Fruit fly (Drosophila melanogaster) whole organism, adult: ENCODE measurements around the gene alphaTub84D.

ENCODE experiments used
- CG11617 ChIP-seq: fragments of 200-800 bp; sonication (Bioruptor generic); optimal IDR thresholded peaks from 2 replicates; lab custom pipeline; 2017; ENCODE audit warnings: mild to moderate bottlenecking, missing biosample characterization, missing genetic modification reagents, missing genetic modification characterization
- CG12768 ChIP-seq: fragments of 200-800 bp; sonication (Bioruptor generic); optimal IDR thresholded peaks from 2 replicates; lab custom pipeline; 2017; ENCODE audit warnings: missing biosample characterization, missing genetic modification characterization, mild to moderate bottlenecking, moderate library complexity, missing genetic modification reagents
- CG14711 ChIP-seq: fragments of 200-800 bp; sonication (Bioruptor generic); optimal IDR thresholded peaks from 2 replicates; lab custom pipeline; 2018; ENCODE audit warnings: missing biosample characterization, mild to moderate bottlenecking, missing genetic modification characterization, moderate library complexity
- CG1620 ChIP-seq: fragments of 200-800 bp; sonication (Bioruptor generic); optimal IDR thresholded peaks from 2 replicates; lab custom pipeline; 2016; ENCODE audit warnings: missing biosample characterization, missing genetic modification characterization
- CG33017 ChIP-seq: fragments of 200-800 bp; sonication (Bioruptor generic); optimal IDR thresholded peaks from 2 replicates; lab custom pipeline; 2018; ENCODE audit warnings: missing biosample characterization, mild to moderate bottlenecking, missing genetic modification characterization, moderate library complexity
- CG5204 ChIP-seq: fragments of 200-800 bp; sonication (Bioruptor generic); optimal IDR thresholded peaks from 2 replicates; lab custom pipeline; 2016; ENCODE audit warnings: missing biosample characterization, missing genetic modification characterization
- CG7045 ChIP-seq: fragments of 200-800 bp; sonication (Bioruptor generic); optimal IDR thresholded peaks from 2 replicates; lab custom pipeline; 2017; ENCODE audit warnings: missing biosample characterization, mild to moderate bottlenecking, missing genetic modification characterization
- CG7101 ChIP-seq: fragments of 200-800 bp; sonication (Bioruptor generic); optimal IDR thresholded peaks from 2 replicates; lab custom pipeline; 2018; ENCODE audit warnings: missing biosample characterization, mild to moderate bottlenecking, missing genetic modification characterization, moderate library complexity
- Clk ChIP-seq: fragments of 200-800 bp; sonication (Bioruptor generic); optimal IDR thresholded peaks from 2 replicates; lab custom pipeline; 2017; ENCODE audit warnings: missing biosample characterization, missing genetic modification characterization
- Crg-1 ChIP-seq: fragments of 200-800 bp; sonication (Bioruptor generic); optimal IDR thresholded peaks from 2 replicates; lab custom pipeline; 2016; ENCODE audit warnings: missing biosample characterization, missing genetic modification characterization
- Hr96 ChIP-seq: fragments of 200-800 bp; sonication (Bioruptor generic); optimal IDR thresholded peaks from 2 replicates; lab custom pipeline; 2016; ENCODE audit warnings: missing biosample characterization, missing genetic modification characterization
- Mnt ChIP-seq: fragments of 200-800 bp; sonication (Bioruptor generic); optimal IDR thresholded peaks from 2 replicates; lab custom pipeline; 2016; ENCODE audit warnings: missing biosample characterization, mild to moderate bottlenecking, missing genetic modification characterization
- bab1 ChIP-seq: fragments of 200-800 bp; sonication (Bioruptor generic); optimal IDR thresholded peaks from 3 replicates; lab custom pipeline; 2019; ENCODE audit warnings: missing biosample characterization, mild to moderate bottlenecking, missing genetic modification characterization, moderate library complexity
- cic ChIP-seq: fragments of 200-800 bp; sonication (Bioruptor generic); optimal IDR thresholded peaks from 2 replicates; lab custom pipeline; 2017; ENCODE audit warnings: missing biosample characterization, mild to moderate bottlenecking, missing genetic modification characterization, moderate library complexity
- cnc ChIP-seq, 2 experiments: fragments of >200 bp; optimal IDR thresholded peaks; 2 replicates each; lab custom pipeline; 2017
- kay ChIP-seq: fragments of 200-800 bp; sonication (Bioruptor generic); peaks from one replicate; lab custom pipeline; 2016; ENCODE audit warnings: missing biosample characterization, missing genetic modification characterization, borderline replicate concordance
- ovo ChIP-seq: fragments of 200-800 bp; sonication (Bioruptor generic); optimal IDR thresholded peaks from 2 replicates; lab custom pipeline; 2016; ENCODE audit warnings: missing biosample characterization, missing genetic modification characterization
- pad ChIP-seq: fragments of 200-800 bp; sonication (Bioruptor generic); optimal IDR thresholded peaks from 3 replicates; lab custom pipeline; 2017; ENCODE audit warnings: missing biosample characterization, missing genetic modification characterization, mild to moderate bottlenecking, moderate library complexity, missing genetic modification reagents
- tj ChIP-seq: fragments of 200-800 bp; sonication (Bioruptor generic); optimal IDR thresholded peaks from 3 replicates; lab custom pipeline; 2017; ENCODE audit warnings: missing biosample characterization, mild to moderate bottlenecking, missing genetic modification characterization, moderate library complexity
- toe ChIP-seq: fragments of 200-800 bp; sonication (Bioruptor generic); optimal IDR thresholded peaks from 2 replicates; lab custom pipeline; 2016; ENCODE audit warnings: missing biosample characterization, missing genetic modification characterization

Gene alphaTub84D

DNA sequence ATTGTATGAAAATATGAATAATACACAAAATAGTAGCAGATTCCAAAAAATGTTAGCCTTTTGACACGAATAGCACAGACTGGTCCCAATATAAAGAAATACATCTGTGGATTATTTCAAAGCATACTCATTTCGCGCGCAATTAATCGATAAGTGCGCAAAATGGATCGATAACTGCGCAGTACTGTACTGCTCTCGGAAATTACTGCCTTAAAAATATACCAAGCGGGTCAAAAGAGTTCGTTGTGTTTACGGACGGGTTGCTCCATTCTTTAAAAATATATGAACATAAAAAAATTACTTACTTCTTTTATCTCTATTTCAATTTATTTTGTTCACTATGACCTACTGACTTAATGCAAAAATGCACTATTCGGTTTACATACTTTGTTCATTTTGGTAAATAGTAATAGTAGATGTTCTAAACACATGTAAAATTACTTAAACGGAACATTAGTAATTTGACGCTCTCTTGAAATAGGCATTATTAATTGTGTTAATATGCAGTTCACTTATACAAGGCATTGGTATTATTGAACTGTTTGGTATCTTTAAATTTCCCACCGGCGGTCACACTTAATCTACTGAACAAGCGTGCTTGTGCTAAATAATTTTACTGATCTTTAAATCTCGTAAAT is at the start of gene alphaTub84D, which contains the start of gene Rtnl2:
Gene alphaTub84D, plus strand, starts transcription at position 570 of the 638 bp plus-strand sequence.
Gene Rtnl2, minus strand, starts transcription at position 58 of the 638 bp plus-strand sequence.
- TF ChIP-seq Mnt (GFP tag; lab: Kevin White, UChicago) (no peak), CG11617 (GFP tag; lab: Kevin White, UChicago) (no peak), bab1 (GFP tag; lab: Kevin White, UChicago) (no peak), CG14711 (no peak), CG1620 (GFP tag; lab: Kevin White, UChicago) (no peak), Clk (GFP tag; lab: Kevin White, UChicago) (no peak), CG5204 (GFP tag; lab: Kevin White, UChicago) (no peak)

DNA sequence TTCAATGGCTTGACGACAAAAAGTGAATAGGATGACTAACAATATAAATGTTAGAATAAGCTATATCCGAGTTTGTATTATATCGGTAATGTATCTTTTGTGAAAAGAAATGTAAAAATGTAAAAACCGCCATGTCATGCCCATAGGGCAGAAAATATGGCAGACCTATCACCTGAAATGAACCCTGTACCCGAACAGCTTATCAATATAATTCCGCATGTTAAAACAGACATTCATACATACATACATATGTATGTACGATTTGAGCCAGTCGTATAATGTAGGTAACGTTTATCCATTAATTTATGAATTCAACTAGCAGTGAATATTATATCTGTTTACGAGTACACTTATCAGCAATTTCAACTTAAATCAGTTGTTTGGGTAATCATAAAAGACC is 40.7 kb upstream of the alphaTub84D start:
- TF ChIP-seq Mnt (GFP tag; lab: Kevin White, UChicago) = no peak
- TF ChIP-seq ovo (GFP tag; lab: Kevin White, UChicago) = no peak
- TF ChIP-seq tj = peak; percentile 33
- TF ChIP-seq cnc (optimal IDR thresholded peaks at IDR 0.05; lab: Kevin White, UChicago) = peak; percentile 17 to 92
- no peak for TF ChIP-seq Clk (GFP tag; lab: Kevin White, UChicago)

DNA sequence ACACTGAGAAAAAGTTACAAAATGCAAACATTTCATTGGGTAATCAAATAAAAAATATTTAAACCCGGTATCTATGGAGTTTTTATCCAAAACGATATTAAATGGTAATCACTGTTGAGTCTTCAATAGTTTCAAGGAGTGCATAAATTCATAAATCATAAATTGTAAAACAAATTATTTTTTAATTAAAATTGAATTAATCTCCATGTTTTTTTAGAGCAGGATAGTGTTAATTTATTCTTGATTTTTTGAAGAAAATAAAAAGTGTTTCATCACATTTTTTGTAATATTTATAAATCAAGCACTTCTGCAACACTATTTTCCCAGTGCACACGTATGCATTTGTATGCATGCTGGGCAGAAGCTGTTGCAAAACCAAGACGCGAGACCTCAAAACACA is 39.7 kb upstream of the alphaTub84D start:
- TF ChIP-seq Mnt (GFP tag; lab: Kevin White, UChicago) = no peak
- TF ChIP-seq bab1 (GFP tag; lab: Kevin White, UChicago) = peak; percentile 48

DNA sequence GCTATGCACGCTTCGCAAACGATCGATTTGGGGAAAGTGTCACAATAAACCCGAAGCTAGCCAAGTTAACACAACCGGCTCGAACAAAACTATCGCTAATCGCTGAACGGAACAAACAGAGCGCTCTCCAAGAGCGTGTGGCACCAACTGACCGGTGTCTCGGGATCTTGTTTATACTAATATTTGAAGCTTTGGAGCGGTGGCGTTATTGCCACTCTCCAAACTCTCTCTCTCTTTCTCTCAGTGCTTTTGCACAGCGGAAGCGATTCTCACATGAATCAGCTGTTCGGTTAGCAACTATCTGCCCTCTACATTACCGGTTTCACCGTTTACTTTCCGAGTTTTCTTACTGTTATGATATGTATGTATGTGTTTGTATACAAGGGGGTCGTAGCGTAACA is 39.1 kb upstream of the alphaTub84D start:
- TF ChIP-seq kay (GFP tag; lab: Kevin White, UChicago) = no peak
- no peak for TF ChIP-seq Hr96 (GFP tag; lab: Kevin White, UChicago)
- TF ChIP-seq cic = peak; percentile 7
- peak; percentile 95 for TF ChIP-seq ovo (GFP tag; lab: Kevin White, UChicago)
- peak; percentile 7 for TF ChIP-seq Crg-1 (GFP tag; lab: Kevin White, UChicago)
- TF ChIP-seq bab1 (GFP tag; lab: Kevin White, UChicago) = peak; percentile 50
- no peak for TF ChIP-seq CG1620 (GFP tag; lab: Kevin White, UChicago)
- TF ChIP-seq CG33017 = peak; percentile 31
- peak; percentile 30 for TF ChIP-seq CG7101
- TF ChIP-seq CG5204 (GFP tag; lab: Kevin White, UChicago) = no peak
- no peak for TF ChIP-seq toe (GFP tag; lab: Kevin White, UChicago)
- TF ChIP-seq tj = no peak
- TF ChIP-seq CG7045 (GFP tag; lab: Kevin White, UChicago) = no peak
- TF ChIP-seq CG12768 = peak; percentile 4
- TF ChIP-seq pad (GFP tag; lab: Kevin White, UChicago) = peak; percentile 81

DNA sequence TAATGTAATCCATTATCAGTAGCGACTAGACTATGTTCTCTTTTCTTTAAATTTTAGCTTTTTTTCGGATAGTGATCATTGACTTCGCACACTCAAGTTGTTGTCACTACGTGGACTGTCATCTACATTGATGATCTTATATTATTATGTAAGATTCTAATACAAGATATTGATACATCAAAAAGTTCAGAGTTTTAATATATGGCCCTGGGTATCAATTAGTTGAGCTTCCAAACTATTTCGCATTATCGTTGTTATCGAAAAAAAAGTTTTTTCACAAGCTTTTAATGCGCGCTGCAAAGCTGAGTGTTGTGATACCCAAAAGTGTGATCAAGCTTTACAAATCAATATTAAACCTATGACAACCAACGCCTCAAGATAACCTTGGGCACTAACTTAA is 38.5 kb upstream of the alphaTub84D start:
- TF ChIP-seq CG12768 (no peak), Hr96 (GFP tag; lab: Kevin White, UChicago) (no peak), CG1620 (GFP tag; lab: Kevin White, UChicago) (no peak), cnc (optimal IDR thresholded peaks at IDR 0.05; lab: Kevin White, UChicago) (no peak), tj (no peak), ovo (GFP tag; lab: Kevin White, UChicago) (no peak), Crg-1 (GFP tag; lab: Kevin White, UChicago) (no peak), CG5204 (GFP tag; lab: Kevin White, UChicago) (no peak), CG11617 (GFP tag; lab: Kevin White, UChicago) (no peak), kay (GFP tag; lab: Kevin White, UChicago) (peak; percentile 90), CG33017 (no peak), bab1 (GFP tag; lab: Kevin White, UChicago) (no peak), toe (GFP tag; lab: Kevin White, UChicago) (peak; percentile 2), CG7045 (GFP tag; lab: Kevin White, UChicago) (no peak), Mnt (GFP tag; lab: Kevin White, UChicago) (no peak), CG7101 (no peak), Clk (GFP tag; lab: Kevin White, UChicago) (no peak)

DNA sequence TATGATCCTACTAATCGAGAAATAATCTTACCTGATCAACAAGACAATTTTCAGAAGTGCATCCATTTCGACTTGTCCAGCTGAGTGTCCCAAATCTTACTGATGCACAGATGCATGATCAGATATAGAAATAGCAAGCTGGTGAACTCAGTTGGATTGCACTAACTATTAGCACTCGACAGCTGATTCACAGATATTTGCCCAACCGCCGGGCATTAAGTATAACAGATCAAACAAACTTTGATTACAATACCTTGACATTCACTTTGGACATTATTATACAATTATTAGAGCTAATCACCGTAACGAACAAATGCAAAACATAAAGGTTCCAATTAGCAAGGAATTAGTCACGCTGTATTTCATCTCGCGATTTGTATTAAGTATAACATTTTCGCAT is 37.4 kb upstream of the alphaTub84D start, which contains the start of gene CG42656:
Gene CG42656, minus strand, starts transcription at position 101 of the 400 bp plus-strand sequence.
- TF ChIP-seq CG5204 (GFP tag; lab: Kevin White, UChicago) = no peak
- no peak for TF ChIP-seq cic
- no peak for TF ChIP-seq CG11617 (GFP tag; lab: Kevin White, UChicago)
- TF ChIP-seq bab1 (GFP tag; lab: Kevin White, UChicago) = no peak
- TF ChIP-seq CG14711 = no peak
- no peak for TF ChIP-seq CG12768
- no peak for TF ChIP-seq toe (GFP tag; lab: Kevin White, UChicago)
- no peak for TF ChIP-seq tj
- no peak for TF ChIP-seq Mnt (GFP tag; lab: Kevin White, UChicago)
- no peak for TF ChIP-seq CG7101
- no peak for TF ChIP-seq Clk (GFP tag; lab: Kevin White, UChicago)
- TF ChIP-seq pad (GFP tag; lab: Kevin White, UChicago) = no peak
- no peak for TF ChIP-seq CG1620 (GFP tag; lab: Kevin White, UChicago)
- TF ChIP-seq Hr96 (GFP tag; lab: Kevin White, UChicago) = no peak
- TF ChIP-seq kay (GFP tag; lab: Kevin White, UChicago) = no peak
- no peak for TF ChIP-seq ovo (GFP tag; lab: Kevin White, UChicago)
- TF ChIP-seq Crg-1 (GFP tag; lab: Kevin White, UChicago) = no peak
